Fruit fly (Drosophila melanogaster): ENCODE data around the gene Inx2.
A peak's percentile ranks its signal among the peaks of the same experiment; 100 is the strongest.

DNA sequence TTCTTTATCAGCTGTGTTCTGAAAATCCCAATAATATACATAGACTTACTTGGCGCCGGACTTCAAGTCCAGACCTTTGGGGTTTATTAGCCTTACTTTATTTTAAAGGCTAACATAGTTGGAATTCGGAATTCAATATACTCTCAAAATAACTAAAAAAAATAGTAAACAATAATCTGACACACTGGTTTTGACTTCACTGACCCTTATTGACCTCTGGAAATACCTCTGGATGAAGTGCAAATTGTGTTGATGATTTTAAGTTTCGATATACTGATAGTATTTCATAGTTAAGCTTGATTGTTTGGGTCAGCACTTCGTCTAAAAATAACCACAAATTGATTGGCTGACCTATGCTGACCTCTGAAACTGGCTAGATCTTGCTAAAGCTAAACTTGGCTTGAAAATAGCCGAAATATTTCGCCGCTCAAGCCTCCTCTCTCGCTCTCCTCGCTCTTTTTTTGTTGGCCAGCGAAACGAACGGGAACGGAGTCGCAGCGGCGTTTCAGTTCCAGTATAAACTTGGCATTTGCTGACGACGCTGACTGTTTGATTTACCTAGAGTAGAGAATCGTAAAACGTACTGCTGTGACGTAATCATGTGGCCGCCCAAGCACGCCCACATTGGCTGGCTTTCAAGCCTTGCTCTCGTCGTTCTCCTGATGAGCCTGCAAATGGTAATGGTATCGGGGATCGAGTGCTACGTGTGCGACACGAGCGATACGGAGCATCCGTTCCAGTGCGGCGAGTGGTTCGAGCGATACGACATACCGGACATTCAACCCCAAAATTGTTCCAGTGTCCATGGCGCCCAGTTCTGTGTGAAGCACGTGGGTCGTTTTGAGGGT lies 12.3 kb upstream of the Inx2 start, which contains the start of gene bou:
- TF ChIP-seq CG11617 (GFP tag; optimal IDR thresholded peaks at IDR 0.05) (no peak), Clk (GFP tag; optimal IDR thresholded peaks at IDR 0.05) (no peak), tj (GFP tag; optimal IDR thresholded peaks at IDR 0.05) (peak; percentile 77)

All from whole organism, adult.